Worm (Caenorhabditis elegans): ENCODE measurements around the gene C01G10.14.

Gene C01G10.14

ce11 chrV:15056346-15056839 lies 49.4 kb downstream of the C01G10.14 start:
- TF ChIP-seq let-526 (GFP tag; IDR thresholded peaks at IDR 0.05) = no peak
- no peak for TF ChIP-seq ekl-4 (GFP tag; IDR thresholded peaks at IDR 0.05)
- TF ChIP-seq snpc-1.1 (tag; optimal IDR thresholded peaks at IDR 0.05; ENCODE audit: insufficient read depth) = no peak
- TF ChIP-seq dpl-1 (GFP tag; optimal IDR thresholded peaks at IDR 0.05) = no peak
- TF ChIP-seq madf-6 (GFP tag; IDR thresholded peaks at IDR 0.05) = peak; percentile 59
- no peak for TF ChIP-seq C06A6.2 (GFP tag; conservative IDR thresholded peaks at IDR 0.05)
- TF ChIP-seq nhr-179 (tag; optimal IDR thresholded peaks at IDR 0.05) = no peak
- peak; percentile 76 for TF ChIP-seq lin-26 (GFP tag; IDR thresholded peaks at IDR 0.05)
- TF ChIP-seq B0336.3 (GFP tag; IDR thresholded peaks at IDR 0.05) = peak; percentile 61
- peak; percentile 25 for TF ChIP-seq chd-7 (tag; optimal IDR thresholded peaks at IDR 0.05)
- no peak for TF ChIP-seq tbp1 (GFP tag; optimal IDR thresholded peaks at IDR 0.05)
- TF ChIP-seq unc-62 (GFP tag; optimal IDR thresholded peaks at IDR 0.05) = no peak
- TF ChIP-seq hsf-1 (GFP tag; IDR thresholded peaks at IDR 0.05) = 0 out of 2 replicates have a peak, but pooled peaks have one; percentile 53
- no peak for TF ChIP-seq F55B11.4 (tag; optimal IDR thresholded peaks at IDR 0.05; ENCODE audit: borderline replicate concordance, insufficient read depth)
- no peak for TF ChIP-seq hrde-1 (tag; optimal IDR thresholded peaks at IDR 0.05; ENCODE audit: borderline replicate concordance)
- TF ChIP-seq lin-54 (GFP tag; optimal IDR thresholded peaks at IDR 0.05) = peak; percentile 12

- TF ChIP-seq T07F8.4 (tag; optimal IDR thresholded peaks at IDR 0.05) (no peak), hrde-1 (tag; optimal IDR thresholded peaks at IDR 0.05; ENCODE audit: borderline replicate concordance) (no peak), madf-6 (GFP tag; IDR thresholded peaks at IDR 0.05) (peak; percentile 7; the same call in 1 of the 2 replicates)
These were observed 49.9 kb downstream of the C01G10.14 start, which contains the start of gene C25D7.16 for ce11 chrV:15055873-15056272. C25D7.16 (plus strand) TSS chrV:15056173.
